Fruit fly (Drosophila melanogaster): Measurements from ENCODE around the gene CG2931.

DNA sequence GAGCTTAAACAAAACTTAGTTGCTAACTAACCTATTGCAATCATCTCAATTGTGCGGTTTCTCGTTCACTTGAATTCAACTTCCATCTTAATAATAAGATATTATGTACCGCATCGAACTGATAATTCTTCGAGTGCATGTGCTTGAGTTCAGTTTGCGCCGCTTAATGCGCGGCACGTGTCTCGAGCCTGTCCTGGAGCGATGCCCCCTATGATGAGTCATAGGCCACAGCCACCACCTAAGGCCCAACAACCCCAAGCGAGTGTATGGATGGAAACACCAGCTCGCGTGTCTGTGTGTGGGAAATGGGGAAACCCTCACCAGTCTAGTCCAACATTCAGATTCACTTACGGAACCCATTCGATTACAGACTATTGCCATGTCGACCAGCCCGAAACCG lies 5.5 kb upstream of the CG2931 start:
- no peak for TF ChIP-seq CG8478 (optimal IDR thresholded peaks at IDR 0.05)
- no peak for TF ChIP-seq CTCF (optimal IDR thresholded peaks at IDR 0.05)

Data from S2 (cell line).